Worm (Caenorhabditis elegans) whole organism, mixed stage, embryonic: ENCODE results near the gene efk-1.

Experiments
- M03D4.4 ChIP-seq: sonication (generic microtip); optimal IDR thresholded peaks from 2 replicates; lab custom pipeline; 2017; ENCODE audit warnings: mild to moderate bottlenecking, missing genetic modification characterization, missing compliant biosample characterization
- bed-3 ChIP-seq: fragments of 200-800 bp; sonication (Bioruptor generic); optimal IDR thresholded peaks from 3 replicates; lab custom pipeline; 2018; ENCODE audit warnings: mild to moderate bottlenecking, missing genetic modification characterization, moderate library complexity, missing compliant biosample characterization
- blmp-1 ChIP-seq: fragments of 150-350 bp; optimal IDR thresholded peaks from 2 replicates; lab custom pipeline; 2014; ENCODE audit warnings: missing biosample characterization, missing genetic modification characterization
- ceh-39 ChIP-seq: fragments of 150-350 bp; optimal IDR thresholded peaks from 2 replicates; lab custom pipeline; 2014; ENCODE audit warnings: missing biosample characterization, missing genetic modification characterization
- ceh-43 ChIP-seq: fragments of 200-800 bp; sonication (Bioruptor generic); optimal IDR thresholded peaks from 2 replicates; lab custom pipeline; 2018; ENCODE audit warnings: mild to moderate bottlenecking, missing genetic modification characterization, moderate library complexity, missing compliant biosample characterization
- ceh-83 ChIP-seq: fragments of 200-800 bp; sonication (Bioruptor generic); optimal IDR thresholded peaks from 2 replicates; lab custom pipeline; 2018; ENCODE audit warnings: mild to moderate bottlenecking, missing genetic modification characterization, missing compliant biosample characterization
- ces-1 ChIP-seq: fragments of 150-350 bp; optimal IDR thresholded peaks from 2 replicates; lab custom pipeline; 2014; ENCODE audit warnings: missing biosample characterization, missing genetic modification reagents, missing genetic modification characterization
- cnd-1 ChIP-seq: fragments of 200-800 bp; sonication (Bioruptor generic); optimal IDR thresholded peaks from 2 replicates; lab custom pipeline; 2018; ENCODE audit warnings: mild to moderate bottlenecking, missing genetic modification characterization, missing compliant biosample characterization
- drap-1 ChIP-seq: fragments of 200-800 bp; sonication (Bioruptor generic); optimal IDR thresholded peaks from 3 replicates; lab custom pipeline; 2018; ENCODE audit warnings: mild to moderate bottlenecking, missing genetic modification characterization, missing compliant biosample characterization
- elt-1 ChIP-seq: sonication (generic microtip); optimal IDR thresholded peaks from 2 replicates; lab custom pipeline; 2017; ENCODE audit warnings: missing genetic modification characterization, mild to moderate bottlenecking, missing compliant biosample characterization, antibody characterized with exemption, moderate library complexity, borderline replicate concordance; ENCODE audit not compliant: insufficient read depth
- elt-3 ChIP-seq: fragments of 150-350 bp; optimal IDR thresholded peaks from 2 replicates; lab custom pipeline; 2014; ENCODE audit warnings: missing biosample characterization, missing genetic modification characterization
- flh-1 ChIP-seq: fragments of 200-800 bp; sonication (Bioruptor generic); optimal IDR thresholded peaks from 2 replicates; lab custom pipeline; 2018; ENCODE audit warnings: mild to moderate bottlenecking, missing genetic modification characterization, moderate library complexity, missing compliant biosample characterization
- ham-2 ChIP-seq: fragments of 200-800 bp; sonication (Bioruptor generic); optimal IDR thresholded peaks from 2 replicates; lab custom pipeline; 2018; ENCODE audit warnings: mild to moderate bottlenecking, missing genetic modification characterization, missing compliant biosample characterization
- hlh-1 ChIP-seq: fragments of 150-350 bp; optimal IDR thresholded peaks from 2 replicates; lab custom pipeline; 2014; ENCODE audit warnings: missing biosample characterization, missing genetic modification reagents, missing genetic modification characterization
- lin-13 ChIP-seq: fragments of 150-350 bp; optimal IDR thresholded peaks from 2 replicates; lab custom pipeline; 2014; ENCODE audit warnings: missing biosample characterization, missing genetic modification characterization
- lin-32 ChIP-seq: fragments of 200-800 bp; sonication (Bioruptor generic); optimal IDR thresholded peaks from 2 replicates; lab custom pipeline; 2018; ENCODE audit warnings: mild to moderate bottlenecking, missing genetic modification characterization, missing compliant biosample characterization
- lsy-2 ChIP-seq: fragments of 150-350 bp; optimal IDR thresholded peaks from 2 replicates; lab custom pipeline; 2014; ENCODE audit warnings: missing biosample characterization, missing genetic modification characterization
- mep-1 ChIP-seq: fragments of 150-350 bp; optimal IDR thresholded peaks from 2 replicates; lab custom pipeline; 2017; ENCODE audit warnings: missing biosample characterization, missing genetic modification reagents, missing genetic modification characterization, inconsistent platforms
- mls-2 ChIP-seq: sonication (generic microtip); optimal IDR thresholded peaks from 2 replicates; lab custom pipeline; 2016; ENCODE audit warnings: mild to moderate bottlenecking, missing genetic modification characterization, moderate library complexity, missing compliant biosample characterization
- nhr-12 ChIP-seq: fragments of 150-350 bp; optimal IDR thresholded peaks from 2 replicates; lab custom pipeline; 2014; ENCODE audit warnings: missing biosample characterization, missing genetic modification characterization
- nhr-2 ChIP-seq: fragments of 150-350 bp; optimal IDR thresholded peaks from 2 replicates; lab custom pipeline; 2014; ENCODE audit warnings: missing biosample characterization, missing genetic modification characterization
- nhr-237 ChIP-seq: fragments of 150-350 bp; optimal IDR thresholded peaks from 2 replicates; lab custom pipeline; 2014; ENCODE audit warnings: missing biosample characterization, missing genetic modification characterization
- nhr-28 ChIP-seq: fragments of 150-350 bp; optimal IDR thresholded peaks from 2 replicates; lab custom pipeline; 2014; ENCODE audit warnings: missing biosample characterization, missing genetic modification characterization
- nhr-76 ChIP-seq: sonication (generic microtip); optimal IDR thresholded peaks from 2 replicates; lab custom pipeline; 2017; ENCODE audit warnings: missing biosample characterization, missing genetic modification characterization
- pha-4 ChIP-seq: fragments of 150-350 bp; optimal IDR thresholded peaks from 2 replicates; lab custom pipeline; 2018; ENCODE audit warnings: missing biosample characterization, missing genetic modification reagents, missing genetic modification characterization
- sem-2 ChIP-seq: fragments of 200-800 bp; sonication (Bioruptor generic); optimal IDR thresholded peaks from 2 replicates; lab custom pipeline; 2018; ENCODE audit warnings: mild to moderate bottlenecking, missing genetic modification characterization, missing compliant biosample characterization
- snpc-4 ChIP-seq: fragments of 150-350 bp; optimal IDR thresholded peaks from 2 replicates; lab custom pipeline; 2014; ENCODE audit warnings: missing biosample characterization, missing genetic modification characterization
- sptf-1 ChIP-seq: sonication (generic microtip); optimal IDR thresholded peaks from 2 replicates; lab custom pipeline; 2017; ENCODE audit warnings: mild to moderate bottlenecking, missing genetic modification characterization, moderate library complexity, missing compliant biosample characterization
- unc-120 ChIP-seq: sonication (generic microtip); optimal IDR thresholded peaks from 2 replicates; lab custom pipeline; 2017; ENCODE audit warnings: missing genetic modification characterization, missing compliant biosample characterization; ENCODE audit not compliant: poor library complexity, severe bottlenecking
- unc-39 ChIP-seq: fragments of 150-350 bp; optimal IDR thresholded peaks from 2 replicates; lab custom pipeline; 2014; ENCODE audit warnings: missing biosample characterization, missing genetic modification characterization
- unc-62 ChIP-seq: fragments of 150-350 bp; optimal IDR thresholded peaks from 2 replicates; lab custom pipeline; 2014; ENCODE audit warnings: missing biosample characterization, missing genetic modification reagents, missing genetic modification characterization
- zip-8 ChIP-seq: fragments of 150-350 bp; optimal IDR thresholded peaks from 2 replicates; lab custom pipeline; 2014; ENCODE audit warnings: missing biosample characterization, missing genetic modification characterization
- ztf-11 ChIP-seq: fragments of 150-350 bp; optimal IDR thresholded peaks from 2 replicates; lab custom pipeline; 2014; ENCODE audit warnings: missing biosample characterization, missing genetic modification characterization

Gene efk-1

ce11 chrIII:6179062-6179461 lies 10.7 kb upstream of the efk-1 start:
- TF ChIP-seq lsy-2 (tag; lab: Kevin White, UChicago) (no peak), ceh-83 (GFP tag; lab: Kevin White, UChicago) (no peak), drap-1 (GFP tag; lab: Kevin White, UChicago) (no peak), ham-2 (no peak), ceh-39 (tag; lab: Kevin White, UChicago) (no peak), elt-3 (tag; lab: Kevin White, UChicago) (no peak), unc-62 (GFP tag; lab: Kevin White, UChicago) (no peak), lin-32 (GFP tag; lab: Kevin White, UChicago) (no peak), ceh-43 (no peak), mep-1 (tag; lab: Kevin White, UChicago) (no peak), pha-4 (tag; lab: Kevin White, UChicago) (no peak), cnd-1 (no peak), blmp-1 (tag; lab: Kevin White, UChicago) (no peak), nhr-76 (no peak), nhr-2 (no peak), nhr-237 (no peak), bed-3 (GFP tag; lab: Kevin White, UChicago) (no peak), unc-39 (tag; lab: Kevin White, UChicago) (no peak), lin-13 (tag; lab: Kevin White, UChicago) (no peak), sem-2 (GFP tag; lab: Kevin White, UChicago) (no peak)

ce11 chrIII:6178586-6178985 lies 10.2 kb upstream of the efk-1 start, which contains the start of gene F42A10.7:
Gene F42A10.7 (minus strand): TSS chrIII:6178686.
- TF ChIP-seq blmp-1 (tag; lab: Kevin White, UChicago) = no peak
- TF ChIP-seq zip-8 = no peak
- TF ChIP-seq elt-1 (tag; lab: Kevin White, UChicago) = no peak
- no peak for TF ChIP-seq drap-1 (GFP tag; lab: Kevin White, UChicago)
- no peak for TF ChIP-seq nhr-12 (tag; lab: Kevin White, UChicago)
- TF ChIP-seq unc-120 (tag; lab: Kevin White, UChicago) = no peak
- no peak for TF ChIP-seq snpc-4 (tag; lab: Kevin White, UChicago)
- TF ChIP-seq nhr-2 = no peak
- no peak for TF ChIP-seq mep-1 (tag; lab: Kevin White, UChicago)
- no peak for TF ChIP-seq sem-2 (GFP tag; lab: Kevin White, UChicago)
- no peak for TF ChIP-seq M03D4.4 (tag; lab: Kevin White, UChicago)
- TF ChIP-seq mls-2 (tag; lab: Kevin White, UChicago) = no peak
- TF ChIP-seq ceh-83 (GFP tag; lab: Kevin White, UChicago) = no peak

ce11 chrIII:6177631-6178030 lies 9.3 kb upstream of the efk-1 start:
- TF ChIP-seq ztf-11 (tag; lab: Kevin White, UChicago) (no peak), sptf-1 (tag; lab: Kevin White, UChicago) (no peak), M03D4.4 (tag; lab: Kevin White, UChicago) (no peak), nhr-237 (no peak), lsy-2 (tag; lab: Kevin White, UChicago) (no peak), drap-1 (GFP tag; lab: Kevin White, UChicago) (no peak), flh-1 (GFP tag; lab: Kevin White, UChicago) (no peak), nhr-2 (no peak), hlh-1 (no peak), ceh-39 (tag; lab: Kevin White, UChicago) (no peak), ham-2 (no peak), ceh-83 (GFP tag; lab: Kevin White, UChicago) (no peak), bed-3 (GFP tag; lab: Kevin White, UChicago) (no peak), nhr-28 (tag; lab: Kevin White, UChicago) (no peak)

- TF ChIP-seq ceh-43 (no peak), ceh-39 (tag; lab: Kevin White, UChicago) (no peak), lin-13 (tag; lab: Kevin White, UChicago) (no peak), lsy-2 (tag; lab: Kevin White, UChicago) (no peak), bed-3 (GFP tag; lab: Kevin White, UChicago) (no peak), nhr-12 (tag; lab: Kevin White, UChicago) (no peak), elt-3 (tag; lab: Kevin White, UChicago) (no peak), ces-1 (no peak), mep-1 (tag; lab: Kevin White, UChicago) (no peak), pha-4 (tag; lab: Kevin White, UChicago) (no peak), elt-1 (tag; lab: Kevin White, UChicago) (no peak), flh-1 (GFP tag; lab: Kevin White, UChicago) (no peak), mls-2 (tag; lab: Kevin White, UChicago) (no peak)
Observed at ce11 chrIII:6176761-6177160, 8.4 kb upstream of the efk-1 start, which contains the start of gene F42A10.6. Gene F42A10.6 (minus strand): TSS chrIII:6176861.
